Fruit fly (Drosophila melanogaster) whole organism, prepupa: ENCODE results near the gene Alp10.

Experiments used
- Blimp-1 ChIP-seq: fragments of 200-800 bp; sonication (Bioruptor generic); optimal IDR thresholded peaks from 3 replicates; lab custom pipeline; 2017; ENCODE audit warnings: missing biosample characterization, missing genetic modification characterization, mild to moderate bottlenecking, moderate library complexity, missing genetic modification reagents
- CG10631 ChIP-seq: fragments of 200-800 bp; sonication (Bioruptor generic); optimal IDR thresholded peaks from 2 replicates; lab custom pipeline; 2016; ENCODE audit warnings: missing biosample characterization, missing genetic modification characterization
- CG10669 ChIP-seq: fragments of 200-800 bp; sonication (Bioruptor generic); optimal IDR thresholded peaks from 3 replicates; lab custom pipeline; 2018; ENCODE audit warnings: missing biosample characterization, mild to moderate bottlenecking, missing genetic modification characterization, moderate library complexity
- CG11294 ChIP-seq: fragments of 200-800 bp; sonication (Bioruptor generic); IDR thresholded peaks from 2 replicates; pipeline ENCODE4 v1.3.6; 2022; ENCODE audit warnings: missing biosample characterization, missing genetic modification characterization
- CG11762 ChIP-seq: fragments of 200-800 bp; sonication (Bioruptor generic); optimal IDR thresholded peaks from 3 replicates; lab custom pipeline; 2016; ENCODE audit warnings: missing biosample characterization, missing genetic modification characterization; ENCODE audit not compliant: insufficient read depth
- CG15336 ChIP-seq: fragments of 200-800 bp; sonication (Bioruptor generic); IDR thresholded peaks from 2 replicates; pipeline ENCODE4 v1.3.6; 2022; ENCODE audit warnings: missing biosample characterization, missing genetic modification characterization
- CG1621 ChIP-seq: fragments of 200-800 bp; sonication (Bioruptor generic); optimal IDR thresholded peaks from 3 replicates; lab custom pipeline; 2018; ENCODE audit warnings: missing biosample characterization, mild to moderate bottlenecking, missing genetic modification characterization
- CG16779 ChIP-seq: fragments of 200-800 bp; sonication (Bioruptor generic); optimal IDR thresholded peaks from 3 replicates; lab custom pipeline; 2017; ENCODE audit warnings: missing biosample characterization, mild to moderate bottlenecking, missing genetic modification characterization
- CG3032 ChIP-seq: fragments of 200-800 bp; optimal IDR thresholded peaks from 2 replicates; lab custom pipeline; 2019; ENCODE audit warnings: missing biosample characterization, mild to moderate bottlenecking, missing genetic modification characterization, moderate library complexity
- CG31627 ChIP-seq: fragments of 200-800 bp; sonication (Bioruptor generic); optimal IDR thresholded peaks from 3 replicates; lab custom pipeline; 2016; ENCODE audit warnings: missing biosample characterization, missing genetic modification characterization
- CG32006 ChIP-seq: fragments of 200-800 bp; sonication (Bioruptor generic); optimal IDR thresholded peaks from 3 replicates; lab custom pipeline; 2017; ENCODE audit warnings: missing biosample characterization, mild to moderate bottlenecking, missing genetic modification characterization
- CG34406 ChIP-seq: fragments of 200-800 bp; sonication (Bioruptor generic); optimal IDR thresholded peaks from 3 replicates; lab custom pipeline; 2016; ENCODE audit warnings: missing biosample characterization, missing genetic modification characterization
- CG3919 ChIP-seq: fragments of 200-800 bp; sonication (Bioruptor generic); optimal IDR thresholded peaks from 3 replicates; lab custom pipeline; 2016; ENCODE audit warnings: missing biosample characterization, missing genetic modification characterization
- CG4318 ChIP-seq: fragments of 200-800 bp; sonication (Bioruptor generic); optimal IDR thresholded peaks from 3 replicates; lab custom pipeline; 2017; ENCODE audit warnings: missing biosample characterization, mild to moderate bottlenecking, missing genetic modification characterization
- CG6276 ChIP-seq: fragments of 200-800 bp; sonication (Bioruptor generic); optimal IDR thresholded peaks from 2 replicates; lab custom pipeline; 2017; ENCODE audit warnings: missing biosample characterization, mild to moderate bottlenecking, missing genetic modification characterization
- CG6792 ChIP-seq: fragments of 200-800 bp; sonication (Bioruptor generic); optimal IDR thresholded peaks from 3 replicates; lab custom pipeline; 2016; ENCODE audit warnings: missing biosample characterization, missing genetic modification characterization
- CG6808 ChIP-seq: fragments of 200-800 bp; sonication (Bioruptor generic); optimal IDR thresholded peaks from 3 replicates; lab custom pipeline; 2017; ENCODE audit warnings: missing biosample characterization, missing genetic modification characterization, mild to moderate bottlenecking, moderate library complexity, missing genetic modification reagents
- CG7368 ChIP-seq: fragments of 200-800 bp; sonication (Bioruptor generic); optimal IDR thresholded peaks from 3 replicates; lab custom pipeline; 2016; ENCODE audit warnings: missing biosample characterization, missing genetic modification characterization
- CG8119 ChIP-seq: fragments of 200-800 bp; sonication (Bioruptor generic); IDR thresholded peaks from 3 replicates; pipeline ENCODE4 v1.3.6; 2022; ENCODE audit warnings: missing biosample characterization, missing genetic modification characterization
- CG8632 ChIP-seq: fragments of 200-800 bp; sonication (Bioruptor generic); optimal IDR thresholded peaks from 3 replicates; lab custom pipeline; 2016; ENCODE audit warnings: missing biosample characterization, missing genetic modification characterization
- CG9139 ChIP-seq: fragments of 200-800 bp; sonication (Bioruptor generic); optimal IDR thresholded peaks from 3 replicates; lab custom pipeline; 2017; ENCODE audit warnings: missing biosample characterization, mild to moderate bottlenecking, missing genetic modification characterization
- Eip75B ChIP-seq: fragments of 200-800 bp; sonication (Bioruptor generic); optimal IDR thresholded peaks from 3 replicates; lab custom pipeline; 2016; ENCODE audit warnings: missing biosample characterization, missing genetic modification characterization
- Ets21C ChIP-seq: fragments of 200-800 bp; sonication (Bioruptor generic); optimal IDR thresholded peaks from 3 replicates; lab custom pipeline; 2016; ENCODE audit warnings: missing biosample characterization, missing genetic modification characterization
- Gug ChIP-seq: fragments of 200-800 bp; sonication (Bioruptor generic); IDR thresholded peaks from 2 replicates; pipeline ENCODE4 v1.3.6; 2022; ENCODE audit warnings: missing biosample characterization, missing genetic modification characterization
- Hr38 ChIP-seq: sonication (Bioruptor generic); optimal IDR thresholded peaks from 2 replicates; lab custom pipeline; 2016; ENCODE audit warnings: missing biosample characterization, missing genetic modification characterization
- Met ChIP-seq: fragments of 200-800 bp; sonication (Bioruptor generic); optimal IDR thresholded peaks from 3 replicates; lab custom pipeline; 2016; ENCODE audit warnings: missing biosample characterization, missing genetic modification characterization
- OdsH ChIP-seq: fragments of 200-800 bp; sonication (Bioruptor generic); optimal IDR thresholded peaks from 3 replicates; lab custom pipeline; 2016; ENCODE audit warnings: missing biosample characterization, missing genetic modification characterization
- Smox ChIP-seq: fragments of 200-800 bp; sonication (Bioruptor generic); optimal IDR thresholded peaks from 3 replicates; lab custom pipeline; 2016; ENCODE audit warnings: missing biosample characterization, missing genetic modification characterization
- Sox102F ChIP-seq: fragments of 200-800 bp; sonication (Bioruptor generic); optimal IDR thresholded peaks from 2 replicates; lab custom pipeline; 2016; ENCODE audit warnings: missing biosample characterization, mild to moderate bottlenecking, missing genetic modification characterization
- Sox14 ChIP-seq: fragments of 200-800 bp; sonication (Bioruptor generic); optimal IDR thresholded peaks from 3 replicates; lab custom pipeline; 2016; ENCODE audit warnings: missing biosample characterization, missing genetic modification characterization
- Sox15 ChIP-seq: fragments of 200-800 bp; sonication (Bioruptor generic); optimal IDR thresholded peaks from 3 replicates; lab custom pipeline; 2016; ENCODE audit warnings: missing biosample characterization, missing genetic modification characterization
- achi ChIP-seq: fragments of 200-800 bp; sonication (Bioruptor generic); optimal IDR thresholded peaks from 3 replicates; lab custom pipeline; 2016; ENCODE audit warnings: missing biosample characterization, missing genetic modification characterization
- acj6 ChIP-seq: fragments of 200-800 bp; sonication (Bioruptor generic); optimal IDR thresholded peaks from 3 replicates; lab custom pipeline; 2016; ENCODE audit warnings: missing biosample characterization, missing genetic modification characterization
- cyc ChIP-seq: fragments of 200-800 bp; sonication (Bioruptor generic); optimal IDR thresholded peaks from 3 replicates; lab custom pipeline; 2016; ENCODE audit warnings: missing biosample characterization, missing genetic modification characterization
- dac ChIP-seq: fragments of 200-800 bp; sonication (Bioruptor generic); optimal IDR thresholded peaks from 2 replicates; lab custom pipeline; 2017; ENCODE audit warnings: missing biosample characterization, mild to moderate bottlenecking, missing genetic modification characterization
- dsx ChIP-seq: fragments of 200-800 bp; optimal IDR thresholded peaks from 3 replicates; lab custom pipeline; 2019; ENCODE audit warnings: missing biosample characterization, mild to moderate bottlenecking, missing genetic modification characterization, moderate library complexity; ENCODE audit not compliant: poor library complexity, severe bottlenecking
- eg ChIP-seq: fragments of 200-800 bp; sonication (Bioruptor generic); IDR thresholded peaks from 3 replicates; pipeline ENCODE4 v1.3.6; 2022; ENCODE audit warnings: missing biosample characterization, missing genetic modification characterization
- esn ChIP-seq: fragments of 200-800 bp; sonication (Bioruptor generic); optimal IDR thresholded peaks from 2 replicates; lab custom pipeline; 2016; ENCODE audit warnings: missing biosample characterization, mild to moderate bottlenecking, missing genetic modification characterization, moderate library complexity
- fd59A ChIP-seq: fragments of 200-800 bp; sonication (Bioruptor generic); optimal IDR thresholded peaks from 2 replicates; lab custom pipeline; 2017; ENCODE audit warnings: missing biosample characterization, mild to moderate bottlenecking, missing genetic modification characterization, missing genetic modification reagents
- fd85E ChIP-seq: fragments of 200-800 bp; sonication (Bioruptor generic); optimal IDR thresholded peaks from 3 replicates; lab custom pipeline; 2016; ENCODE audit warnings: missing biosample characterization, missing genetic modification characterization
- fkh ChIP-seq: fragments of 200-800 bp; sonication (Bioruptor generic); optimal IDR thresholded peaks from 3 replicates; lab custom pipeline; 2017; ENCODE audit warnings: missing biosample characterization, mild to moderate bottlenecking, missing genetic modification characterization, moderate library complexity
- lz ChIP-seq: fragments of 200-800 bp; sonication (Bioruptor generic); optimal IDR thresholded peaks from 3 replicates; lab custom pipeline; 2016; ENCODE audit warnings: missing biosample characterization, missing genetic modification characterization
- net ChIP-seq: fragments of 200-800 bp; sonication (Bioruptor generic); optimal IDR thresholded peaks from 3 replicates; lab custom pipeline; 2016; ENCODE audit warnings: missing biosample characterization, missing genetic modification characterization
- pdm3 ChIP-seq: fragments of 200-800 bp; sonication (Bioruptor generic); optimal IDR thresholded peaks from 3 replicates; lab custom pipeline; 2016; ENCODE audit warnings: missing biosample characterization, missing genetic modification characterization
- salr ChIP-seq, 2 experiments: fragments of 200-800 bp; sonication (Bioruptor generic); optimal IDR thresholded peaks; 3 replicates each; lab custom pipeline; 2016 to 2018; ENCODE audit warnings: missing biosample characterization in 2 of 2, missing genetic modification characterization in 2 of 2, mild to moderate bottlenecking in 1 of 2
- spab ChIP-seq: fragments of 200-800 bp; sonication (Bioruptor generic); optimal IDR thresholded peaks from 2 replicates; lab custom pipeline; 2017; ENCODE audit warnings: missing biosample characterization, mild to moderate bottlenecking, missing genetic modification characterization, missing genetic modification reagents
- ss ChIP-seq, 2 experiments: fragments of 200-800 bp; sonication (Bioruptor generic); optimal IDR thresholded peaks; 2 replicates in 1 of 2; 3 replicates in 1 of 2; lab custom pipeline; 2017 to 2018; ENCODE audit warnings: mild to moderate bottlenecking in 2 of 2, missing biosample characterization in 2 of 2, missing genetic modification characterization in 2 of 2, moderate library complexity in 1 of 2
- svp ChIP-seq: fragments of 200-800 bp; sonication (Bioruptor generic); peaks from one replicate; lab custom pipeline; 2016; ENCODE audit warnings: missing biosample characterization, missing genetic modification characterization
- topi ChIP-seq: fragments of 200-800 bp; sonication (Bioruptor generic); optimal IDR thresholded peaks from 3 replicates; lab custom pipeline; 2016; ENCODE audit warnings: missing biosample characterization, missing genetic modification characterization

Alp10 gene

dm6 chr3L:5577250-5578138 lies 17.6 kb downstream of the Alp10 start, which contains the start of gene Msr-110:
Msr-110 (minus strand) TSS chr3L:5577348.
- TF ChIP-seq Met (GFP tag; lab: Kevin White, UChicago): peak; percentile 79
- TF ChIP-seq CG6808 (GFP tag; lab: Kevin White, UChicago): peak; percentile 96
- peak; percentile 83 for TF ChIP-seq pdm3 (GFP tag; lab: Kevin White, UChicago)
- peak; percentile 98 for TF ChIP-seq CG32006
- TF ChIP-seq Smox: peak; percentile 83
- TF ChIP-seq CG10669 (GFP tag; lab: Kevin White, UChicago): peak; percentile 92
- no peak for TF ChIP-seq Hr38 (GFP tag; lab: Kevin White, UChicago)
- TF ChIP-seq CG8119: peak; percentile 97
- peak; percentile 26 for TF ChIP-seq fkh (GFP tag; lab: Kevin White, UChicago)
- TF ChIP-seq Ets21C (GFP tag; lab: Kevin White, UChicago): peak; percentile 50
- TF ChIP-seq dac (GFP tag; lab: Kevin White, UChicago): peak; percentile 92
- peak; percentile 90 for TF ChIP-seq svp (GFP tag; lab: Kevin White, UChicago)
- peak; percentile 97 for TF ChIP-seq net (GFP tag; lab: Kevin White, UChicago)
- TF ChIP-seq Eip75B: peak; percentile 86
- peak; percentile 89 for TF ChIP-seq acj6 (GFP tag; lab: Kevin White, UChicago)
- peak; percentile 86 for TF ChIP-seq CG6792
- peak; percentile 91 to 96 for TF ChIP-seq salr (GFP tag; optimal IDR thresholded peaks at IDR 0.05; lab: Kevin White, UChicago)
- peak; percentile 97 to 99 for TF ChIP-seq ss (GFP tag; optimal IDR thresholded peaks at IDR 0.05; lab: Kevin White, UChicago)
- TF ChIP-seq CG8632 (GFP tag; lab: Kevin White, UChicago): peak; percentile 91
- TF ChIP-seq Blimp-1: no peak
- peak; percentile 87 for TF ChIP-seq CG11762 (GFP tag; lab: Kevin White, UChicago)
- TF ChIP-seq CG3919 (GFP tag; lab: Kevin White, UChicago): peak; percentile 93
- TF ChIP-seq CG15336: peak; percentile 97
- peak; percentile 78 for TF ChIP-seq Sox14 (GFP tag; lab: Kevin White, UChicago)
- peak; percentile 94 for TF ChIP-seq achi (GFP tag; lab: Kevin White, UChicago)
- TF ChIP-seq topi (GFP tag; lab: Kevin White, UChicago): peak; percentile 86
- peak; percentile 91 for TF ChIP-seq OdsH (GFP tag; lab: Kevin White, UChicago)
- TF ChIP-seq CG11294: peak; percentile 92
- TF ChIP-seq Gug (GFP tag; lab: Robert Waterston, UW): peak; percentile 83
- peak; percentile 97 for TF ChIP-seq CG4318 (GFP tag; lab: Kevin White, UChicago)
- peak; percentile 95 for TF ChIP-seq eg (GFP tag; lab: Robert Waterston, UW)
- peak; percentile 77 for TF ChIP-seq fd85E (GFP tag; lab: Kevin White, UChicago)
- TF ChIP-seq lz: peak; percentile 72
- peak; percentile 98 for TF ChIP-seq CG1621 (tag; lab: Kevin White, UChicago)
- peak; percentile 99 for TF ChIP-seq CG9139
- TF ChIP-seq CG6276 (GFP tag; lab: Kevin White, UChicago): peak; percentile 95
- peak; percentile 95 for TF ChIP-seq CG34406
- TF ChIP-seq dsx (GFP tag; lab: Kevin White, UChicago): peak; percentile 74
- TF ChIP-seq CG7368 (GFP tag; lab: Kevin White, UChicago): peak; percentile 86
- TF ChIP-seq CG16779 (tag; lab: Kevin White, UChicago): peak; percentile 97
- TF ChIP-seq cyc (GFP tag; lab: Kevin White, UChicago): peak; percentile 69
- peak; percentile 87 for TF ChIP-seq Sox15
- TF ChIP-seq CG10631 (GFP tag; lab: Kevin White, UChicago): peak; percentile 92
- TF ChIP-seq CG3032 (tag; lab: Kevin White, UChicago): peak; percentile 85
- peak; percentile 63 for TF ChIP-seq CG31627 (GFP tag; lab: Kevin White, UChicago)
- peak; percentile 95 for TF ChIP-seq spab (GFP tag; lab: Kevin White, UChicago)
- TF ChIP-seq esn (GFP tag; lab: Kevin White, UChicago): peak; percentile 86
- peak; percentile 86 for TF ChIP-seq fd59A (GFP tag; lab: Kevin White, UChicago)
- TF ChIP-seq Sox102F: peak; percentile 96
